Fruit fly (Drosophila melanogaster) whole organism, embryonic: Measurements from ENCODE around the gene ara.

Source experiments
- Ada2b ChIP-seq: fragments of 200-800 bp; sonication (Bioruptor generic); IDR thresholded peaks from 2 replicates; pipeline ENCODE4 v1.3.6; 2022; ENCODE audit warnings: missing biosample characterization, missing genetic modification characterization
- Asciz ChIP-seq: fragments of 200-800 bp; sonication (Bioruptor generic); optimal IDR thresholded peaks from 2 replicates; lab custom pipeline; 2017; ENCODE audit warnings: missing biosample characterization, mild to moderate bottlenecking, missing genetic modification characterization, missing genetic modification reagents
- B-H1 ChIP-seq: fragments of 200-800 bp; sonication (Bioruptor generic); IDR thresholded peaks from 3 replicates; pipeline ENCODE4 v1.3.6; 2022; ENCODE audit warnings: missing biosample characterization, missing genetic modification characterization
- C15 ChIP-seq: fragments of 200-800 bp; sonication (Bioruptor generic); IDR thresholded peaks from 3 replicates; pipeline ENCODE4 v1.3.6; 2022; ENCODE audit warnings: missing biosample characterization, missing genetic modification characterization
- CG10321 ChIP-seq: fragments of 200-800 bp; sonication (Bioruptor generic); IDR thresholded peaks from 2 replicates; pipeline ENCODE4 v1.3.6; 2022; ENCODE audit warnings: missing biosample characterization, missing genetic modification characterization
- CG10462 ChIP-seq: fragments of 200-800 bp; sonication (Bioruptor generic); optimal IDR thresholded peaks from 2 replicates; lab custom pipeline; 2016; ENCODE audit warnings: missing biosample characterization, missing genetic modification characterization
- CG10654 ChIP-seq: fragments of 200-800 bp; sonication (Bioruptor generic); optimal IDR thresholded peaks from 2 replicates; lab custom pipeline; 2016; ENCODE audit warnings: missing biosample characterization, missing genetic modification characterization
- CG11695 ChIP-seq: fragments of 200-800 bp; sonication (Bioruptor generic); IDR thresholded peaks from 3 replicates; pipeline ENCODE4 v1.3.6; 2022; ENCODE audit warnings: missing biosample characterization, missing genetic modification characterization
- CG12219 ChIP-seq: fragments of 200-800 bp; sonication (Bioruptor generic); optimal IDR thresholded peaks from 3 replicates; lab custom pipeline; 2018; ENCODE audit warnings: missing biosample characterization, mild to moderate bottlenecking, missing genetic modification characterization
- CG12299 ChIP-seq: fragments of 200-800 bp; sonication (Bioruptor generic); optimal IDR thresholded peaks from 2 replicates; lab custom pipeline; 2018; ENCODE audit warnings: missing biosample characterization, mild to moderate bottlenecking, missing genetic modification characterization
- CG12769 ChIP-seq: fragments of 200-800 bp; sonication (Bioruptor generic); optimal IDR thresholded peaks from 2 replicates; lab custom pipeline; 2019; ENCODE audit warnings: missing biosample characterization, mild to moderate bottlenecking, missing genetic modification characterization, moderate library complexity
- CG16813 ChIP-seq: fragments of 200-800 bp; sonication (Bioruptor generic); IDR thresholded peaks from 3 replicates; pipeline ENCODE4 v1.3.6; 2022; ENCODE audit warnings: missing biosample characterization, missing genetic modification characterization; ENCODE audit not compliant: partially characterized antibody
- CG17361 ChIP-seq: fragments of 200-800 bp; sonication (Bioruptor generic); IDR thresholded peaks from 3 replicates; pipeline ENCODE4 v1.3.6; 2022; ENCODE audit warnings: missing biosample characterization, missing genetic modification characterization
- CG18011 ChIP-seq: fragments of 200-800 bp; sonication (Bioruptor generic); optimal IDR thresholded peaks from 2 replicates; lab custom pipeline; 2017; ENCODE audit warnings: missing biosample characterization, missing genetic modification characterization, mild to moderate bottlenecking, moderate library complexity, missing genotype
- CG2202 ChIP-seq: fragments of 200-800 bp; sonication (Bioruptor generic); optimal IDR thresholded peaks from 2 replicates; lab custom pipeline; 2018; ENCODE audit warnings: missing biosample characterization, mild to moderate bottlenecking, missing genetic modification characterization
- CG31224 ChIP-seq: fragments of 200-800 bp; sonication (Bioruptor generic); IDR thresholded peaks from 2 replicates; pipeline ENCODE4 v1.3.6; 2022; ENCODE audit warnings: missing biosample characterization, missing genetic modification characterization
- CG32532 ChIP-seq: fragments of 200-800 bp; sonication (Bioruptor generic); IDR thresholded peaks from 2 replicates; pipeline ENCODE4 v1.3.6; 2022; ENCODE audit warnings: missing biosample characterization, missing genetic modification characterization
- CG3995 ChIP-seq: fragments of 200-800 bp; sonication (Bioruptor generic); optimal IDR thresholded peaks from 3 replicates; lab custom pipeline; 2016; ENCODE audit warnings: missing biosample characterization, missing genetic modification characterization
- CG4282 ChIP-seq: fragments of 200-800 bp; sonication (Bioruptor generic); optimal IDR thresholded peaks from 2 replicates; lab custom pipeline; 2016; ENCODE audit warnings: missing biosample characterization, missing genetic modification characterization
- CG4854 ChIP-seq: fragments of 200-800 bp; sonication (Bioruptor generic); optimal IDR thresholded peaks from 2 replicates; lab custom pipeline; 2016; ENCODE audit warnings: missing biosample characterization, missing genetic modification characterization, inconsistent platforms
- CG5953 ChIP-seq: fragments of 200-800 bp; sonication (Bioruptor generic); IDR thresholded peaks from 2 replicates; pipeline ENCODE4 v1.3.6; 2022; ENCODE audit warnings: missing biosample characterization, missing genetic modification characterization
- CG6175 ChIP-seq: fragments of 200-800 bp; sonication (Bioruptor generic); IDR thresholded peaks from 3 replicates; pipeline ENCODE4 v1.3.6; 2022; ENCODE audit warnings: missing biosample characterization, missing genetic modification characterization
- CG7556 ChIP-seq: fragments of 200-800 bp; sonication (Bioruptor generic); optimal IDR thresholded peaks from 2 replicates; lab custom pipeline; 2017; ENCODE audit warnings: missing biosample characterization, mild to moderate bottlenecking, missing genetic modification characterization
- CG8281 ChIP-seq: fragments of 200-800 bp; sonication (Bioruptor generic); optimal IDR thresholded peaks from 2 replicates; lab custom pipeline; 2018; ENCODE audit warnings: missing biosample characterization, mild to moderate bottlenecking, missing genetic modification characterization, moderate library complexity
- CG9215 ChIP-seq: fragments of 200-800 bp; sonication (Bioruptor generic); IDR thresholded peaks from 2 replicates; pipeline ENCODE4 v1.3.6; 2022; ENCODE audit warnings: missing biosample characterization, missing genetic modification characterization
- CHES-1-like ChIP-seq: fragments of 200-800 bp; sonication (Bioruptor generic); optimal IDR thresholded peaks from 2 replicates; lab custom pipeline; 2016; ENCODE audit warnings: missing biosample characterization, missing genetic modification characterization
- Dek ChIP-seq: fragments of 200-800 bp; sonication (Bioruptor generic); optimal IDR thresholded peaks from 3 replicates; lab custom pipeline; 2019; ENCODE audit warnings: missing biosample characterization, mild to moderate bottlenecking, missing genetic modification characterization, moderate library complexity
- E2f1 ChIP-seq: fragments of 200-800 bp; sonication (Bioruptor generic); IDR thresholded peaks from 2 replicates; pipeline ENCODE4 v1.3.6; 2022; ENCODE audit warnings: missing biosample characterization, missing genetic modification characterization
- ERR ChIP-seq: fragments of 200-800 bp; sonication (Bioruptor generic); optimal IDR thresholded peaks from 2 replicates; lab custom pipeline; 2016; ENCODE audit warnings: missing biosample characterization, missing genetic modification characterization
- Jarid2 ChIP-seq: fragments of 200-800 bp; sonication (Bioruptor generic); optimal IDR thresholded peaks from 3 replicates; lab custom pipeline; 2017; ENCODE audit warnings: mild to moderate bottlenecking, missing biosample characterization, missing genetic modification reagents, missing genetic modification characterization
- Max ChIP-seq: fragments of 200-800 bp; sonication (Bioruptor generic); optimal IDR thresholded peaks from 2 replicates; lab custom pipeline; 2016; ENCODE audit warnings: missing biosample characterization, mild to moderate bottlenecking, missing genetic modification characterization
- Neu2 ChIP-seq: fragments of 200-800 bp; sonication (Bioruptor generic); optimal IDR thresholded peaks from 3 replicates; lab custom pipeline; 2016; ENCODE audit warnings: missing biosample characterization, missing genetic modification characterization, borderline replicate concordance
- Optix ChIP-seq: fragments of 200-800 bp; sonication (Bioruptor generic); IDR thresholded peaks from 3 replicates; pipeline ENCODE4 v1.3.6; 2022; ENCODE audit warnings: missing biosample characterization, missing genetic modification characterization
- Tbp ChIP-seq: fragments of >200 bp; optimal IDR thresholded peaks from 2 replicates; lab custom pipeline; 2018; ENCODE audit warnings: missing biosample characterization, missing genetic modification characterization
- ato ChIP-seq: fragments of 200-800 bp; sonication (Bioruptor generic); IDR thresholded peaks from 2 replicates; pipeline ENCODE4 v1.3.6; 2022; ENCODE audit warnings: missing biosample characterization, missing genetic modification characterization; ENCODE audit not compliant: partially characterized antibody
- bbx ChIP-seq: fragments of 200-800 bp; sonication (Bioruptor generic); IDR thresholded peaks from 2 replicates; pipeline ENCODE4 v1.3.6; 2022; ENCODE audit warnings: missing biosample characterization, missing genetic modification characterization; ENCODE audit not compliant: partially characterized antibody
- crol ChIP-seq: fragments of 200-800 bp; sonication (Bioruptor generic); IDR thresholded peaks from 2 replicates; pipeline ENCODE4 v1.3.6; 2022; ENCODE audit warnings: missing biosample characterization, missing genetic modification characterization
- en ChIP-seq: fragments of 200-800 bp; sonication (Bioruptor generic); optimal IDR thresholded peaks from 2 replicates; lab custom pipeline; 2016; ENCODE audit warnings: missing biosample characterization, missing genetic modification characterization
- esg ChIP-seq: fragments of 200-800 bp; sonication (Bioruptor generic); conservative IDR thresholded peaks from 2 replicates; pipeline ENCODE4 v1.3.6; 2022; ENCODE audit warnings: missing biosample characterization, missing genetic modification characterization
- gcm ChIP-seq: fragments of 200-800 bp; sonication (Bioruptor generic); optimal IDR thresholded peaks from 2 replicates; lab custom pipeline; 2019; ENCODE audit warnings: missing biosample characterization, mild to moderate bottlenecking, missing genetic modification characterization, moderate library complexity
- gem ChIP-seq: fragments of 200-800 bp; sonication (Bioruptor generic); optimal IDR thresholded peaks from 2 replicates; lab custom pipeline; 2019; ENCODE audit warnings: missing biosample characterization, mild to moderate bottlenecking, missing genetic modification characterization, moderate library complexity
- gfzf ChIP-seq: fragments of 200-800 bp; sonication (Bioruptor generic); optimal IDR thresholded peaks from 2 replicates; lab custom pipeline; 2016; ENCODE audit warnings: missing biosample characterization, mild to moderate bottlenecking, missing genetic modification characterization, moderate library complexity
- lola ChIP-seq, 3 experiments: fragments of >200 bp in 2 of 3; fragments of 200-800 bp in 1 of 3; sonication (Bioruptor generic) in 1 of 3; optimal IDR thresholded peaks; 2 replicates each; lab custom pipeline; 2017 to 2019; ENCODE audit warnings: missing biosample characterization in 3 of 3, missing genetic modification characterization in 3 of 3, mild to moderate bottlenecking in 1 of 3, moderate library complexity in 1 of 3
- luna ChIP-seq: fragments of 200-800 bp; sonication (Bioruptor generic); optimal IDR thresholded peaks from 2 replicates; lab custom pipeline; 2016; ENCODE audit warnings: missing biosample characterization, missing genetic modification characterization
- mld ChIP-seq: fragments of 200-800 bp; sonication (Bioruptor generic); IDR thresholded peaks from 3 replicates; pipeline ENCODE4 v1.3.6; 2022; ENCODE audit warnings: missing biosample characterization, missing genetic modification characterization; ENCODE audit not compliant: partially characterized antibody
- run ChIP-seq: fragments of 200-800 bp; sonication (Bioruptor generic); optimal IDR thresholded peaks from 3 replicates; lab custom pipeline; 2018; ENCODE audit warnings: missing biosample characterization, mild to moderate bottlenecking, missing genetic modification characterization
- salm ChIP-seq: fragments of 200-800 bp; sonication (Bioruptor generic); optimal IDR thresholded peaks from 2 replicates; lab custom pipeline; 2018; ENCODE audit warnings: missing biosample characterization, mild to moderate bottlenecking, missing genetic modification characterization
- slou ChIP-seq: fragments of 200-800 bp; sonication (Bioruptor generic); optimal IDR thresholded peaks from 3 replicates; lab custom pipeline; 2016; ENCODE audit warnings: missing biosample characterization, missing genetic modification characterization
- ssp ChIP-seq: fragments of 200-800 bp; sonication (Bioruptor generic); IDR thresholded peaks from 2 replicates; pipeline ENCODE4 v1.3.6; 2022; ENCODE audit warnings: missing biosample characterization, missing genetic modification characterization
- twi ChIP-seq: fragments of 200-800 bp; optimal IDR thresholded peaks from 2 replicates; lab custom pipeline; 2019; ENCODE audit warnings: missing biosample characterization, mild to moderate bottlenecking, missing genetic modification characterization, moderate library complexity
- z ChIP-seq: fragments of 200-800 bp; sonication (Bioruptor generic); IDR thresholded peaks from 3 replicates; pipeline ENCODE4 v1.3.6; 2022; ENCODE audit warnings: missing biosample characterization, missing genetic modification characterization

ara gene

dm6 chr3L:12572366-12572765 lies 8.1 kb upstream of the ara start, which contains the start of gene sowah (continued):
- no peak for TF ChIP-seq gcm (GFP tag; lab: Kevin White, UChicago)
- TF ChIP-seq Asciz (GFP tag; lab: Kevin White, UChicago), result no peak
- TF ChIP-seq CG7556 (GFP tag; lab: Kevin White, UChicago), result no peak
- TF ChIP-seq salm (tag; lab: Kevin White, UChicago), result no peak
- TF ChIP-seq Jarid2, result peak; percentile 80
- peak; percentile 73 for TF ChIP-seq CG3995 (GFP tag; lab: Kevin White, UChicago)
- peak; percentile 35 for TF ChIP-seq CG12769 (tag; lab: Kevin White, UChicago)
- TF ChIP-seq bbx (GFP tag; lab: Robert Waterston, UW), result no peak
- no peak for TF ChIP-seq CG12219
- TF ChIP-seq CG32532 (GFP tag; lab: Robert Waterston, UW), result peak; percentile 42; the same call in 1 of the 2 replicates
- TF ChIP-seq crol (GFP tag; lab: Robert Waterston, UW), result no peak
- no peak; the same call in 2 of the 3 replicates for TF ChIP-seq CG16813 (GFP tag; lab: Robert Waterston, UW)
- no peak for TF ChIP-seq CG10462
- peak; percentile 40 for TF ChIP-seq gfzf (GFP tag; lab: Kevin White, UChicago)
- TF ChIP-seq CG17361 (GFP tag; lab: Robert Waterston, UW), result peak; percentile 69
- TF ChIP-seq Tbp (GFP tag; lab: Kevin White, UChicago), result no peak
- no peak for TF ChIP-seq run
- TF ChIP-seq esg (GFP tag; lab: Robert Waterston, UW), result no peak
- no peak for TF ChIP-seq Neu2 (GFP tag; lab: Kevin White, UChicago)
- peak; percentile 38 for TF ChIP-seq Dek (tag; lab: Kevin White, UChicago)
- TF ChIP-seq mld (GFP tag; lab: Robert Waterston, UW), result no peak
- TF ChIP-seq en (GFP tag; lab: Kevin White, UChicago), result no peak
- TF ChIP-seq z (GFP tag; lab: Robert Waterston, UW), result no peak
- no peak for TF ChIP-seq C15 (GFP tag; lab: Robert Waterston, UW)
- no peak for TF ChIP-seq CG31224 (GFP tag; lab: Robert Waterston, UW)
- TF ChIP-seq B-H1 (GFP tag; lab: Robert Waterston, UW), result no peak
- peak; percentile 23; the same call in 1 of the 3 replicates for TF ChIP-seq Optix
- peak; percentile 45 for TF ChIP-seq twi (tag; lab: Kevin White, UChicago)
- TF ChIP-seq CHES-1-like (GFP tag; lab: Kevin White, UChicago), result peak; percentile 65
- 0 out of 2 replicates have a peak, but pooled peaks have one; percentile 6 for TF ChIP-seq ssp (GFP tag; lab: Robert Waterston, UW)
- no peak for TF ChIP-seq slou (GFP tag; lab: Kevin White, UChicago)
- peak; percentile 48; the same call in 1 of the 2 replicates for TF ChIP-seq ato
- peak; percentile 28 for TF ChIP-seq CG4854
- peak; percentile 60 for TF ChIP-seq Max (GFP tag; lab: Kevin White, UChicago)
- no peak for TF ChIP-seq CG6175 (GFP tag; lab: Robert Waterston, UW)
- TF ChIP-seq gem (tag; lab: Kevin White, UChicago), result peak; percentile 28
- no peak for TF ChIP-seq CG2202
- no peak for TF ChIP-seq CG9215 (GFP tag; lab: Robert Waterston, UW)
- TF ChIP-seq lola (GFP tag; optimal IDR thresholded peaks at IDR 0.05; lab: Kevin White, UChicago), result peak in 1 of 3 experiments; percentile 3
- TF ChIP-seq Ada2b, result 0 out of 2 replicates have a peak, but pooled peaks have one; percentile 8
- no peak for TF ChIP-seq luna (GFP tag; lab: Kevin White, UChicago)
- no peak for TF ChIP-seq CG8281 (tag; lab: Kevin White, UChicago)
- TF ChIP-seq CG10654, result peak; percentile 46
- TF ChIP-seq CG10321, result no peak
- TF ChIP-seq CG5953, result no peak
- no peak for TF ChIP-seq CG4282
- no peak for TF ChIP-seq E2f1
- TF ChIP-seq CG12299 (tag; lab: Kevin White, UChicago), result no peak
- TF ChIP-seq CG11695, result no peak
- peak; percentile 18 for TF ChIP-seq ERR (GFP tag; lab: Kevin White, UChicago)
- peak; percentile 100 for TF ChIP-seq CG18011 (GFP tag; lab: Kevin White, UChicago)
